Fruit fly (Drosophila melanogaster): ENCODE data around the gene Try29F.

Try29F gene

dm6 chr2L:8972905-8973304, 25.4 kb upstream of the Try29F start:
- no peak for TF ChIP-seq CG3919 (GFP tag; optimal IDR thresholded peaks at IDR 0.05)
- TF ChIP-seq fd59A (GFP tag; optimal IDR thresholded peaks at IDR 0.05): no peak
- no peak for TF ChIP-seq CG11294 (GFP tag; IDR thresholded peaks at IDR 0.05)
- no peak for TF ChIP-seq net (GFP tag; optimal IDR thresholded peaks at IDR 0.05)
- TF ChIP-seq CG11762 (GFP tag; optimal IDR thresholded peaks at IDR 0.05; ENCODE audit: insufficient read depth): no peak
- no peak for TF ChIP-seq CG3032 (tag; optimal IDR thresholded peaks at IDR 0.05)
- TF ChIP-seq CG16779 (tag; optimal IDR thresholded peaks at IDR 0.05): no peak
- TF ChIP-seq fd85E (GFP tag; optimal IDR thresholded peaks at IDR 0.05): no peak
- TF ChIP-seq CG34406 (GFP tag; optimal IDR thresholded peaks at IDR 0.05): no peak
- TF ChIP-seq CG6792 (GFP tag; optimal IDR thresholded peaks at IDR 0.05): no peak
- TF ChIP-seq topi (GFP tag; optimal IDR thresholded peaks at IDR 0.05): no peak
- no peak for TF ChIP-seq Gug (GFP tag; IDR thresholded peaks at IDR 0.05)
- no peak for TF ChIP-seq esn (GFP tag; optimal IDR thresholded peaks at IDR 0.05)
- no peak for TF ChIP-seq ss (GFP tag; optimal IDR thresholded peaks at IDR 0.05)
- no peak for TF ChIP-seq pdm3 (GFP tag; optimal IDR thresholded peaks at IDR 0.05)
- TF ChIP-seq Hr39 (GFP tag; optimal IDR thresholded peaks at IDR 0.05): no peak
- no peak for TF ChIP-seq CG9139 (GFP tag; optimal IDR thresholded peaks at IDR 0.05)
- no peak for TF ChIP-seq CG6276 (GFP tag; optimal IDR thresholded peaks at IDR 0.05)

- TF ChIP-seq CG31627 (GFP tag; optimal IDR thresholded peaks at IDR 0.05): no peak
- no peak for TF ChIP-seq Hr4 (GFP tag; optimal IDR thresholded peaks at IDR 0.05)
- no peak for TF ChIP-seq CG6792 (GFP tag; optimal IDR thresholded peaks at IDR 0.05)
- TF ChIP-seq Eip78C (GFP tag): no peak
- no peak for TF ChIP-seq CG3032 (tag; optimal IDR thresholded peaks at IDR 0.05)
- no peak for TF ChIP-seq dac (GFP tag; optimal IDR thresholded peaks at IDR 0.05)
- no peak for TF ChIP-seq Eip75B (GFP tag; optimal IDR thresholded peaks at IDR 0.05)
- TF ChIP-seq fkh (GFP tag; optimal IDR thresholded peaks at IDR 0.05): no peak
- TF ChIP-seq fd59A (GFP tag; optimal IDR thresholded peaks at IDR 0.05): no peak
- no peak for TF ChIP-seq topi (GFP tag; optimal IDR thresholded peaks at IDR 0.05)
- no peak for TF ChIP-seq CG10669 (GFP tag; optimal IDR thresholded peaks at IDR 0.05)
These were observed 23.8 kb upstream of the Try29F start for dm6 chr2L:8974506-8974905.

dm6 chr2L:8975328-8975727, 23.0 kb upstream of the Try29F start, which contains the start of gene CG9541:
TSS of gene CG9541 (minus strand) at chr2L:8975428.
- TF ChIP-seq Smox (GFP tag; optimal IDR thresholded peaks at IDR 0.05) (no peak), Blimp-1 (GFP tag; optimal IDR thresholded peaks at IDR 0.05) (no peak), salr (GFP tag; optimal IDR thresholded peaks at IDR 0.05) (no peak), ss (GFP tag; optimal IDR thresholded peaks at IDR 0.05) (no peak), Sox15 (GFP tag; optimal IDR thresholded peaks at IDR 0.05) (no peak), Lpt (GFP tag; optimal IDR thresholded peaks at IDR 0.05) (no peak), Hr38 (GFP tag; optimal IDR thresholded peaks at IDR 0.05) (no peak), Gug (GFP tag; IDR thresholded peaks at IDR 0.05) (no peak), CG10669 (GFP tag; optimal IDR thresholded peaks at IDR 0.05) (no peak), topi (GFP tag; optimal IDR thresholded peaks at IDR 0.05) (no peak), CG8119 (GFP tag; IDR thresholded peaks at IDR 0.05) (no peak), CG15336 (GFP tag; IDR thresholded peaks at IDR 0.05) (no peak), CG6808 (GFP tag; optimal IDR thresholded peaks at IDR 0.05) (no peak)

- TF ChIP-seq Gug (GFP tag; IDR thresholded peaks at IDR 0.05) (no peak), CG3032 (tag; optimal IDR thresholded peaks at IDR 0.05) (no peak), CG16779 (tag; optimal IDR thresholded peaks at IDR 0.05) (no peak), esn (GFP tag; optimal IDR thresholded peaks at IDR 0.05) (no peak), Hr39 (GFP tag; optimal IDR thresholded peaks at IDR 0.05) (no peak), net (GFP tag; optimal IDR thresholded peaks at IDR 0.05) (no peak), CG11762 (GFP tag; optimal IDR thresholded peaks at IDR 0.05; ENCODE audit: insufficient read depth) (no peak), svp (GFP tag) (no peak), Ets96B (tag; optimal IDR thresholded peaks at IDR 0.05) (no peak), CG9139 (GFP tag; optimal IDR thresholded peaks at IDR 0.05) (no peak), CG6854 (GFP tag; optimal IDR thresholded peaks at IDR 0.05) (no peak), fd85E (GFP tag; optimal IDR thresholded peaks at IDR 0.05) (no peak), CG10631 (GFP tag; optimal IDR thresholded peaks at IDR 0.05) (no peak), Ets21C (GFP tag; optimal IDR thresholded peaks at IDR 0.05) (no peak), CG6276 (GFP tag; optimal IDR thresholded peaks at IDR 0.05) (no peak), Hr4 (GFP tag; optimal IDR thresholded peaks at IDR 0.05) (no peak)
These were observed 18.0 kb upstream of the Try29F start, which contains the start of gene CG18662 for dm6 chr2L:8980359-8980758. TSS of gene CG18662 (plus strand) at chr2L:8980659.
